Worm (Caenorhabditis elegans) whole organism, mixed stage, embryonic: ENCODE measurements around the gene fbxa-108.

Experiments used
- blmp-1 ChIP-seq: fragments of 150-350 bp; optimal IDR thresholded peaks from 2 replicates; lab custom pipeline; 2014; ENCODE audit warnings: missing biosample characterization, missing genetic modification characterization
- elt-1 ChIP-seq: sonication (generic microtip); optimal IDR thresholded peaks from 2 replicates; lab custom pipeline; 2017; ENCODE audit warnings: missing genetic modification characterization, mild to moderate bottlenecking, missing compliant biosample characterization, antibody characterized with exemption, moderate library complexity, borderline replicate concordance; ENCODE audit not compliant: insufficient read depth
- lin-13 ChIP-seq: fragments of 150-350 bp; optimal IDR thresholded peaks from 2 replicates; lab custom pipeline; 2014; ENCODE audit warnings: missing biosample characterization, missing genetic modification characterization
- mep-1 ChIP-seq: fragments of 150-350 bp; optimal IDR thresholded peaks from 2 replicates; lab custom pipeline; 2017; ENCODE audit warnings: missing biosample characterization, missing genetic modification reagents, missing genetic modification characterization, inconsistent platforms
- nhr-76 ChIP-seq: sonication (generic microtip); optimal IDR thresholded peaks from 2 replicates; lab custom pipeline; 2017; ENCODE audit warnings: missing biosample characterization, missing genetic modification characterization
- unc-62 ChIP-seq: fragments of 150-350 bp; optimal IDR thresholded peaks from 2 replicates; lab custom pipeline; 2014; ENCODE audit warnings: missing biosample characterization, missing genetic modification reagents, missing genetic modification characterization

- TF ChIP-seq mep-1 (tag; lab: Kevin White, UChicago), result no peak
- no peak for TF ChIP-seq elt-1 (tag; lab: Kevin White, UChicago)
- TF ChIP-seq unc-62 (GFP tag; lab: Kevin White, UChicago), result no peak
- TF ChIP-seq lin-13 (tag; lab: Kevin White, UChicago), result no peak
- TF ChIP-seq nhr-76 (tag; lab: Kevin White, UChicago), result no peak
- no peak for TF ChIP-seq blmp-1 (tag; lab: Kevin White, UChicago)
Measured at ce11 chrV:17676553-17676952, 17.4 kb upstream of the fbxa-108 start, which contains the start of gene str-92.
